Worm (Caenorhabditis elegans) whole organism, L3 larva: ENCODE data around the gene sgn-1.
A peak's percentile ranks its signal among the peaks of the same experiment; 100 is the strongest.

ENCODE experiments used
- R02D3.7 ChIP-seq: fragments of 150-350 bp; optimal IDR thresholded peaks from 2 replicates; lab custom pipeline; 2014; ENCODE audit warnings: missing biosample characterization, missing genetic modification characterization
- ZK546.5 ChIP-seq: sonication (generic microtip); optimal IDR thresholded peaks from 2 replicates; lab custom pipeline; 2017; ENCODE audit warnings: missing biosample characterization, missing genetic modification characterization
- aly-2 ChIP-seq: fragments of 150-350 bp; optimal IDR thresholded peaks from 2 replicates; lab custom pipeline; 2014; ENCODE audit warnings: missing biosample characterization, missing genetic modification characterization
- ama-1 ChIP-seq: fragments of 150-350 bp; optimal IDR thresholded peaks from 2 replicates; lab custom pipeline; 2018
- ceh-16 ChIP-seq: sonication (generic microtip); optimal IDR thresholded peaks from 2 replicates; lab custom pipeline; 2017; ENCODE audit warnings: missing biosample characterization, missing genetic modification characterization
- ceh-82 ChIP-seq: fragments of 150-350 bp; optimal IDR thresholded peaks from 2 replicates; lab custom pipeline; 2014; ENCODE audit warnings: missing biosample characterization, missing genetic modification characterization
- ceh-9 ChIP-seq: sonication (generic microtip); optimal IDR thresholded peaks from 2 replicates; lab custom pipeline; 2018; ENCODE audit warnings: missing biosample characterization, missing genetic modification characterization
- daf-12 ChIP-seq: fragments of 150-350 bp; optimal IDR thresholded peaks from 2 replicates; lab custom pipeline; 2014; ENCODE audit warnings: missing biosample characterization, missing genetic modification reagents, missing genetic modification characterization
- egl-27 ChIP-seq: sonication (generic microtip); optimal IDR thresholded peaks from 4 replicates; lab custom pipeline; 2017; ENCODE audit warnings: missing biosample characterization, missing genetic modification reagents, missing genetic modification characterization
- egl-5 ChIP-seq: fragments of 150-350 bp; optimal IDR thresholded peaks from 2 replicates; lab custom pipeline; 2017; ENCODE audit warnings: missing biosample characterization, missing genetic modification reagents, missing genetic modification characterization, inconsistent platforms
- elt-2 ChIP-seq: sonication (generic microtip); optimal IDR thresholded peaks from 2 replicates; lab custom pipeline; 2016; ENCODE audit warnings: missing genetic modification reagents, mild to moderate bottlenecking, missing genetic modification characterization, missing compliant biosample characterization
- elt-3 ChIP-seq, 3 experiments: fragments of 150-350 bp in 1 of 3; sonication (generic microtip) in 2 of 3; optimal IDR thresholded peaks; 2 replicates in 2 of 3; 4 replicates in 1 of 3; lab custom pipeline; 2014 to 2017; ENCODE audit warnings: missing biosample characterization in 3 of 3, missing genetic modification characterization in 3 of 3
- eor-1 ChIP-seq, 2 experiments: fragments of 150-350 bp; optimal IDR thresholded peaks; 2 replicates each; lab custom pipeline; 2014 to 2018; ENCODE audit warnings: missing biosample characterization in 2 of 2, missing genetic modification characterization in 2 of 2
- fkh-10 ChIP-seq: sonication (generic microtip); optimal IDR thresholded peaks from 2 replicates; lab custom pipeline; 2017; ENCODE audit warnings: missing biosample characterization, missing genetic modification reagents, missing genetic modification characterization
- hmg-11 ChIP-seq: sonication (generic microtip); optimal IDR thresholded peaks from 2 replicates; lab custom pipeline; 2016; ENCODE audit warnings: missing genetic modification characterization, missing compliant biosample characterization
- jun-1 ChIP-seq: fragments of 150-350 bp; optimal IDR thresholded peaks from 2 replicates; lab custom pipeline; 2014; ENCODE audit warnings: missing biosample characterization, missing genetic modification reagents, missing genetic modification characterization
- lin-39 ChIP-seq: fragments of 150-350 bp; optimal IDR thresholded peaks from 2 replicates; lab custom pipeline; 2018; ENCODE audit warnings: missing biosample characterization, missing genetic modification reagents, missing genetic modification characterization
- lsy-12 ChIP-seq: sonication (generic microtip); optimal IDR thresholded peaks from 2 replicates; lab custom pipeline; 2016; ENCODE audit warnings: mild to moderate bottlenecking, missing genetic modification characterization, missing compliant biosample characterization
- mdl-1 ChIP-seq: fragments of 150-350 bp; optimal IDR thresholded peaks from 2 replicates; lab custom pipeline; 2014; ENCODE audit warnings: missing biosample characterization, missing genetic modification characterization
- nfya-1 ChIP-seq: sonication (generic microtip); optimal IDR thresholded peaks from 2 replicates; lab custom pipeline; 2017; ENCODE audit warnings: missing genetic modification characterization, mild to moderate bottlenecking, missing compliant biosample characterization, antibody characterized with exemption, moderate library complexity; ENCODE audit not compliant: insufficient read depth
- nhr-12 ChIP-seq: fragments of 150-350 bp; optimal IDR thresholded peaks from 2 replicates; lab custom pipeline; 2014; ENCODE audit warnings: missing biosample characterization, missing genetic modification characterization
- nhr-23 ChIP-seq: fragments of 150-350 bp; optimal IDR thresholded peaks from 2 replicates; lab custom pipeline; 2014; ENCODE audit warnings: missing biosample characterization, missing genetic modification reagents, missing genetic modification characterization
- nhr-237 ChIP-seq: fragments of 150-350 bp; optimal IDR thresholded peaks from 2 replicates; lab custom pipeline; 2014; ENCODE audit warnings: missing biosample characterization, missing genetic modification characterization
- nhr-25 ChIP-seq: sonication (generic microtip); optimal IDR thresholded peaks from 2 replicates; lab custom pipeline; 2017; ENCODE audit warnings: missing biosample characterization, missing genetic modification characterization
- nhr-28 ChIP-seq: fragments of 150-350 bp; optimal IDR thresholded peaks from 2 replicates; lab custom pipeline; 2014; ENCODE audit warnings: missing biosample characterization, missing genetic modification characterization
- nhr-43 ChIP-seq: sonication (generic microtip); optimal IDR thresholded peaks from 2 replicates; lab custom pipeline; 2016; ENCODE audit warnings: mild to moderate bottlenecking, missing genetic modification characterization, missing compliant biosample characterization; ENCODE audit not compliant: poor library complexity, severe bottlenecking
- nhr-67 ChIP-seq: fragments of 150-350 bp; optimal IDR thresholded peaks from 2 replicates; lab custom pipeline; 2014; ENCODE audit warnings: missing biosample characterization, missing genetic modification characterization
- nhr-76 ChIP-seq: fragments of 150-350 bp; sonication (generic microtip); optimal IDR thresholded peaks from 5 replicates; lab custom pipeline; 2014; ENCODE audit warnings: missing biosample characterization, missing genetic modification characterization
- pha-4 ChIP-seq: fragments of 150-350 bp; optimal IDR thresholded peaks from 2 replicates; lab custom pipeline; 2014; ENCODE audit warnings: missing biosample characterization, missing genetic modification reagents, missing genetic modification characterization
- pqm-1 ChIP-seq: fragments of 150-350 bp; optimal IDR thresholded peaks from 2 replicates; lab custom pipeline; 2017; ENCODE audit warnings: missing biosample characterization, missing genetic modification characterization, inconsistent platforms
- snpc-4 ChIP-seq: fragments of 150-350 bp; optimal IDR thresholded peaks from 2 replicates; lab custom pipeline; 2014; ENCODE audit warnings: missing biosample characterization, missing genetic modification characterization
- tbx-2 ChIP-seq: sonication (generic microtip); optimal IDR thresholded peaks from 2 replicates; lab custom pipeline; 2016; ENCODE audit warnings: mild to moderate bottlenecking, missing genetic modification characterization, missing compliant biosample characterization
- unc-62 ChIP-seq: fragments of 150-350 bp; sonication (generic microtip); optimal IDR thresholded peaks from 4 replicates; lab custom pipeline; 2014; ENCODE audit warnings: missing biosample characterization, missing genetic modification reagents, missing genetic modification characterization
- zag-1 ChIP-seq: fragments of 150-350 bp; optimal IDR thresholded peaks from 2 replicates; lab custom pipeline; 2014; ENCODE audit warnings: missing biosample characterization, missing genetic modification characterization
- ztf-11 ChIP-seq: fragments of 150-350 bp; optimal IDR thresholded peaks from 2 replicates; lab custom pipeline; 2014; ENCODE audit warnings: missing biosample characterization, missing genetic modification characterization
- ztf-4 ChIP-seq: fragments of 150-350 bp; optimal IDR thresholded peaks from 2 replicates; lab custom pipeline; 2014; ENCODE audit warnings: missing biosample characterization, missing genetic modification characterization

sgn-1 gene

DNA sequence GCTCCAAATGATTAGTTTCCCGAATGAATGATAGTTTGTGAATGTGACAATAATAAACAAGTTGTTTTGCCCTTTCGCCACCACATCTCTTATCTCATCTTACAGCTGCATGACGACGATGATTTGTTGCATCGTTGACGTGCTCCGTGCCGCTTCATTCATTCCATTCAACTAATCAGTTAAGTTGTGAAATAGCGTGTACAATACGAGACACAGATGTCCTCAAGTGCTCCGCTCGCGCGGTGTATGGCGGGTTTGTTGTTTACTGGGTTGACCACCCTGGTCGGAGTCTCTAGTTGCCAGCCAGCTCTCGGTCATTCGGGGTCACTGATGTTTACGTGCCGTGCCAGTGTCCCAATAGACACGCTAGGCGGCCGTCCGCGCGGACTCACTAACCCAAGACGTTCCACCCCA is 35.5 kb downstream of the sgn-1 start:
- TF ChIP-seq nhr-43 (tag; lab: Kevin White, UChicago), result no peak
- no peak for TF ChIP-seq ceh-82 (tag; lab: Kevin White, UChicago)
- TF ChIP-seq ama-1 (lab: Kevin White, UChicago), result no peak
- no peak for TF ChIP-seq hmg-11 (tag; lab: Kevin White, UChicago)
- no peak for TF ChIP-seq ZK546.5 (tag; lab: Kevin White, UChicago)
- peak; percentile 19 for TF ChIP-seq elt-2
- TF ChIP-seq nfya-1 (tag; lab: Kevin White, UChicago), result no peak
- no peak for TF ChIP-seq egl-5 (tag; lab: Kevin White, UChicago)
- no peak for TF ChIP-seq nhr-12
- TF ChIP-seq pqm-1 (tag; lab: Kevin White, UChicago), result peak; percentile 73
- no peak for TF ChIP-seq mdl-1 (tag; lab: Kevin White, UChicago)
- TF ChIP-seq nhr-237, result no peak
- no peak for TF ChIP-seq nhr-67 (tag; lab: Kevin White, UChicago)
- no peak for TF ChIP-seq ceh-16 (tag; lab: Kevin White, UChicago)
- no peak for TF ChIP-seq egl-27 (tag; lab: Kevin White, UChicago)
- no peak for TF ChIP-seq lin-39 (tag; lab: Kevin White, UChicago)
- TF ChIP-seq daf-12, result no peak
- TF ChIP-seq snpc-4, result no peak
- TF ChIP-seq unc-62 (GFP tag; lab: Kevin White, UChicago), result no peak
- TF ChIP-seq nhr-23 (tag; lab: Kevin White, UChicago), result no peak
- peak; percentile 57 for TF ChIP-seq pha-4 (tag; lab: Kevin White, UChicago)

DNA sequence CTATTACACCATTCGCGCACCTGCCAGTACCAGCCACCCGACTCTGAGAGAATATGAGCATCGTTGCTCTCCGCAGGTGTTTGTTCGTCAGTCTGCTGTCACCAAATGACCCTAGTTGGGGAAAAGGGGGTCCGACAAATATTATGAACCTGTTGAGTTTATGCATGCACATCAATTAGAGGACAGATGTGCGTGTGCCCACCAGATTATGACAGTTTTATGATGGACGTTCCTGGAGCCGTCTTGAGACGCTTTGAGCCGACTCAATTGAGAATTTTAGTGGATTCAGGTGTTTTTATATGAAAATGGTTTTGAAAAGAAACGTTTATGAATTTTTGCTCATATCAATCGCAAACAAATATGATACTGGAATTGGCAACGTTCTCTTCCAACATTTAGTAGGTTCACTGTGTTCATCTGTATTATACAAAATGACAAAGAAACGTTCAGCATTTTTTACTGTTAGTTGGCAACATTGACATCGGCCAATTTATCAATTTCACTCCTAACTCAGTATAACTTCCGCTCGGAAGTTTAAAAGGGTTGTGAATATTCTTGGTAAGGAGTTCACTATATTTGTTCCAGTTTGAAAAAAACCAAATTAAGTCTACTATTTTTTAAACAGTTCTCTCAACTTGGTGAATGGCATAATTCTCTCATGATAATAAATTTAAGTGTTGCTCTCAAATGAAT is 36.1 kb downstream of the sgn-1 start:
- TF ChIP-seq ceh-16 (tag; lab: Kevin White, UChicago) (no peak), ama-1 (lab: Kevin White, UChicago) (peak; percentile 99), fkh-10 (no peak), lsy-12 (tag; lab: Kevin White, UChicago) (peak; percentile 55), nhr-43 (tag; lab: Kevin White, UChicago) (peak; percentile 95), ztf-4 (tag; lab: Kevin White, UChicago) (peak; percentile 78), R02D3.7 (tag; lab: Kevin White, UChicago) (peak; percentile 30), unc-62 (GFP tag; lab: Kevin White, UChicago) (peak; percentile 27), ztf-11 (no peak), nhr-23 (tag; lab: Kevin White, UChicago) (peak; percentile 42), tbx-2 (peak; percentile 70), nhr-28 (no peak), pha-4 (tag; lab: Kevin White, UChicago) (no peak), nhr-25 (peak; percentile 92), nfya-1 (tag; lab: Kevin White, UChicago) (peak; percentile 46), elt-3 (tag; optimal IDR thresholded peaks at IDR 0.05; lab: Kevin White, UChicago) (peak in 1 of 3 experiments; percentile 72), lin-39 (tag; lab: Kevin White, UChicago) (peak; percentile 52), hmg-11 (tag; lab: Kevin White, UChicago) (peak; percentile 21), elt-2 (peak; percentile 60), nhr-76 (peak; percentile 33)
- TF ChIP-seq, all 47 proteins: peak for 15

DNA sequence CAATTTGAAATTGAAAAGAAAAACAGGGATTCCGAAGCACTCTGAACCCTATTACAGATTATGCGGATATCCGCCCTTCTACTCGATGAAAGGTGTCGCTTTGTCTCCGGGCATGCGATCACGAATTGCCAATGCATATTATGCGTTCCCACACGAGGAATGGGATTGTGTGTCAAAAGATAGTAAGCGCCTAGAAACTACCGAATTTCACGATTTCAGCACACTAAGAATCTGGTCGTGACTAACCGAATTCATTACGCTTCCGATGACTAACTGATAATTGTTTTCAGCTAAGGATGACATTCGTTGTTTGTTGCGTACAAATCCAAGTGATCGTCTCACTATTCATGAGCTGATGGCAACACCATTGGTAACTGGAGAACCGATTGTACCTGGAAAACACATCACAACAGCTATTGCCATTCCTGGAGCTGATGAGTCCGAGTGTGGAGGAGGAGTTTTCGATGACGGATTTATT is 37.1 kb downstream of the sgn-1 start:
- TF ChIP-seq zag-1 (tag; lab: Kevin White, UChicago), result no peak
- no peak for TF ChIP-seq eor-1 (tag; optimal IDR thresholded peaks at IDR 0.05; lab: Kevin White, UChicago)
- no peak for TF ChIP-seq ZK546.5 (tag; lab: Kevin White, UChicago)
- TF ChIP-seq jun-1, result no peak
- TF ChIP-seq nhr-43 (tag; lab: Kevin White, UChicago), result peak; percentile 69
- no peak for TF ChIP-seq aly-2
- peak; percentile 92 for TF ChIP-seq ama-1 (lab: Kevin White, UChicago)
- TF ChIP-seq ceh-9, result no peak
- TF ChIP-seq nhr-28, result no peak
- no peak for TF ChIP-seq egl-5 (tag; lab: Kevin White, UChicago)
- TF ChIP-seq nhr-25, result peak; percentile 79
- TF ChIP-seq R02D3.7 (tag; lab: Kevin White, UChicago), result no peak
- peak; percentile 32 for TF ChIP-seq lin-39 (tag; lab: Kevin White, UChicago)
- no peak for TF ChIP-seq nfya-1 (tag; lab: Kevin White, UChicago)
- TF ChIP-seq ceh-16 (tag; lab: Kevin White, UChicago), result no peak
- peak; percentile 20 for TF ChIP-seq ztf-4 (tag; lab: Kevin White, UChicago)
